Worm (Caenorhabditis elegans) whole organism, L1 larva: ENCODE results near the gene frpr-6.

Experiments used
- aly-2 ChIP-seq: fragments of 150-350 bp; optimal IDR thresholded peaks from 2 replicates; lab custom pipeline; 2014; ENCODE audit warnings: missing biosample characterization, missing genetic modification characterization
- hlh-17 ChIP-seq: fragments of 200-800 bp; sonication (Bioruptor generic); optimal IDR thresholded peaks from 2 replicates; lab custom pipeline; 2018; ENCODE audit warnings: missing genetic modification characterization, mild to moderate bottlenecking, missing compliant biosample characterization, moderate library complexity, borderline replicate concordance
- sptf-1 ChIP-seq: fragments of 150-350 bp; optimal IDR thresholded peaks from 2 replicates; lab custom pipeline; 2014; ENCODE audit warnings: missing biosample characterization, missing genetic modification characterization
- sup-37 ChIP-seq: fragments of 200-800 bp; sonication (Bioruptor generic); optimal IDR thresholded peaks from 2 replicates; lab custom pipeline; 2018; ENCODE audit warnings: mild to moderate bottlenecking, missing genetic modification characterization, missing compliant biosample characterization
- zip-4 ChIP-seq: fragments of 200-800 bp; sonication (Bioruptor generic); optimal IDR thresholded peaks from 2 replicates; lab custom pipeline; 2018; ENCODE audit warnings: mild to moderate bottlenecking, missing genetic modification characterization, moderate library complexity, missing compliant biosample characterization

DNA sequence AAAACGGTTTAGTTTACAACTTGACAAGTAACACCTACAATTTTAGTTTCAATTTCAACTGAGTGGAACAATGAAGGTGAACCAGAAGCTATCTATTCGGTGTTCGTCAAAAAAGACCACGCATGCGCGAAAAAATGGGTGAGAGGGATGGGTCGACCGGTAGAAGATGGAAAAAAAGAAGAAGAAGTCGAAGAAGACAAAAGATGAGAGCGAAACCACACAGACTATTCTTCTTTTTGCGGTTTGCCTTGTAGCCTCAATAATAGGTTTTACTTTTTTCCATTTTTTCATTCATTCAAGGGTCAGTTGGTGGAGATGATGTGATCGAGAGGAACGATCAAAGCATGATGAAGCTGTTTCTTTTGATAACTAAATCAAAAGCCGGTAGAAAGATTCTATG, 18.6 kb downstream of the frpr-6 start:
- TF ChIP-seq sptf-1 (tag; lab: Kevin White, UChicago) = no peak
- no peak for TF ChIP-seq hlh-17 (GFP tag; lab: Kevin White, UChicago)
- no peak for TF ChIP-seq aly-2 (tag; lab: Kevin White, UChicago)
- no peak for TF ChIP-seq zip-4
- no peak for TF ChIP-seq sup-37 (GFP tag; lab: Kevin White, UChicago)
